Fruit fly (Drosophila melanogaster) whole organism, embryonic: ENCODE measurements around the gene syd.

Experiments used
- B-H1 ChIP-seq: fragments of 200-800 bp; sonication (Bioruptor generic); IDR thresholded peaks from 3 replicates; pipeline ENCODE4 v1.3.6; 2022; ENCODE audit warnings: missing biosample characterization, missing genetic modification characterization
- CG12299 ChIP-seq: fragments of 200-800 bp; sonication (Bioruptor generic); optimal IDR thresholded peaks from 2 replicates; lab custom pipeline; 2018; ENCODE audit warnings: missing biosample characterization, mild to moderate bottlenecking, missing genetic modification characterization
- CG13624 ChIP-seq: fragments of 200-800 bp; sonication (Bioruptor generic); optimal IDR thresholded peaks from 2 replicates; lab custom pipeline; 2016; ENCODE audit warnings: missing biosample characterization, missing genetic modification characterization
- CG13775 ChIP-seq: fragments of 200-800 bp; sonication (Bioruptor generic); optimal IDR thresholded peaks from 3 replicates; lab custom pipeline; 2017; ENCODE audit warnings: missing biosample characterization, mild to moderate bottlenecking, missing genetic modification characterization
- CG15011 ChIP-seq: fragments of 200-800 bp; sonication (Bioruptor generic); optimal IDR thresholded peaks from 3 replicates; lab custom pipeline; 2018; ENCODE audit warnings: missing biosample characterization, mild to moderate bottlenecking, missing genetic modification characterization
- CG17361 ChIP-seq: fragments of 200-800 bp; sonication (Bioruptor generic); IDR thresholded peaks from 3 replicates; pipeline ENCODE4 v1.3.6; 2022; ENCODE audit warnings: missing biosample characterization, missing genetic modification characterization
- CG18599 ChIP-seq: fragments of 200-800 bp; sonication (Bioruptor generic); optimal IDR thresholded peaks from 3 replicates; lab custom pipeline; 2017; ENCODE audit warnings: missing biosample characterization, missing genetic modification characterization, mild to moderate bottlenecking, moderate library complexity, missing genetic modification reagents
- CG2678 ChIP-seq: fragments of 200-800 bp; sonication (Bioruptor generic); optimal IDR thresholded peaks from 3 replicates; lab custom pipeline; 2019; ENCODE audit warnings: missing biosample characterization, mild to moderate bottlenecking, missing genetic modification characterization, moderate library complexity
- CG32767 ChIP-seq: fragments of 200-800 bp; sonication (Bioruptor generic); IDR thresholded peaks from 2 replicates; pipeline ENCODE4 v1.3.6; 2022; ENCODE audit warnings: missing biosample characterization, missing genetic modification characterization
- CG32772 ChIP-seq: fragments of 200-800 bp; sonication (Bioruptor generic); IDR thresholded peaks from 2 replicates; pipeline ENCODE4 v1.3.6; 2022; ENCODE audit warnings: missing biosample characterization, missing genetic modification characterization
- CG34376 ChIP-seq: fragments of 200-800 bp; sonication (Bioruptor generic); optimal IDR thresholded peaks from 2 replicates; lab custom pipeline; 2018; ENCODE audit warnings: missing biosample characterization, mild to moderate bottlenecking, missing genetic modification characterization
- CG4854 ChIP-seq: fragments of 200-800 bp; sonication (Bioruptor generic); optimal IDR thresholded peaks from 2 replicates; lab custom pipeline; 2016; ENCODE audit warnings: missing biosample characterization, missing genetic modification characterization, inconsistent platforms
- CG5180 ChIP-seq: fragments of 200-800 bp; sonication (Bioruptor generic); optimal IDR thresholded peaks from 3 replicates; lab custom pipeline; 2017; ENCODE audit warnings: missing biosample characterization, missing genetic modification characterization, mild to moderate bottlenecking, moderate library complexity, missing genetic modification reagents
- CG6272 ChIP-seq: fragments of 200-800 bp; sonication (Bioruptor generic); IDR thresholded peaks from 2 replicates; pipeline ENCODE4 v1.3.6; 2022; ENCODE audit warnings: missing biosample characterization, missing genetic modification characterization
- CG6854 ChIP-seq: fragments of 200-800 bp; sonication (Bioruptor generic); optimal IDR thresholded peaks from 3 replicates; lab custom pipeline; 2017; ENCODE audit warnings: missing biosample characterization, mild to moderate bottlenecking, missing genetic modification characterization
- CG8290 ChIP-seq, 3 experiments: fragments of 200-800 bp; sonication (Bioruptor generic); optimal IDR thresholded peaks; 2 replicates each; lab custom pipeline; 2016 to 2019; ENCODE audit warnings: missing biosample characterization in 3 of 3, missing genetic modification characterization in 3 of 3, mild to moderate bottlenecking in 2 of 3, moderate library complexity in 1 of 3
- Chrac-16 ChIP-seq: fragments of 200-800 bp; sonication (Bioruptor generic); optimal IDR thresholded peaks from 3 replicates; lab custom pipeline; 2016; ENCODE audit warnings: missing biosample characterization, missing genetic modification characterization
- Ets65A ChIP-seq: fragments of 200-800 bp; sonication (Bioruptor generic); peaks from one replicate; lab custom pipeline; 2016; ENCODE audit warnings: missing biosample characterization, missing genetic modification characterization
- HLHmδ ChIP-seq: fragments of 200-800 bp; sonication (Bioruptor generic); optimal IDR thresholded peaks from 2 replicates; lab custom pipeline; 2018; ENCODE audit warnings: missing biosample characterization, mild to moderate bottlenecking, missing genetic modification characterization, moderate library complexity
- Hr3 ChIP-seq: fragments of 200-800 bp; sonication (Bioruptor generic); optimal IDR thresholded peaks from 3 replicates; lab custom pipeline; 2016; ENCODE audit warnings: missing biosample characterization, missing genetic modification characterization
- Hr78 ChIP-seq, 2 experiments: fragments of 200-800 bp in 1 of 2; fragments of >200 bp in 1 of 2; sonication (Bioruptor generic) in 1 of 2; optimal IDR thresholded peaks; 2 replicates each; lab custom pipeline; 2017 to 2019; ENCODE audit warnings: missing biosample characterization in 2 of 2, missing genetic modification characterization in 2 of 2, mild to moderate bottlenecking in 1 of 2, moderate library complexity in 1 of 2
- Kr ChIP-seq: fragments of 200-800 bp; sonication (Bioruptor generic); optimal IDR thresholded peaks from 2 replicates; lab custom pipeline; 2017; ENCODE audit warnings: missing biosample characterization, mild to moderate bottlenecking, missing genetic modification characterization
- Lim3 ChIP-seq: fragments of 200-800 bp; sonication (Bioruptor generic); IDR thresholded peaks from 2 replicates; pipeline ENCODE4 v1.3.6; 2022; ENCODE audit warnings: missing biosample characterization, missing genetic modification characterization
- Med ChIP-seq: fragments of 200-800 bp; sonication (Bioruptor generic); peaks from one replicate; lab custom pipeline; 2016; ENCODE audit warnings: missing biosample characterization, missing genetic modification characterization, mild to moderate bottlenecking, inconsistent platforms, moderate library complexity
- Ptx1 ChIP-seq: fragments of 200-800 bp; sonication (Bioruptor generic); IDR thresholded peaks from 2 replicates; pipeline ENCODE4 v1.3.6; 2022; ENCODE audit warnings: missing biosample characterization, missing genetic modification characterization
- Usf ChIP-seq: fragments of 200-800 bp; sonication (Bioruptor generic); optimal IDR thresholded peaks from 2 replicates; lab custom pipeline; 2017; ENCODE audit warnings: missing genotype, missing biosample characterization, missing genetic modification characterization
- Vsx1 ChIP-seq: fragments of 200-800 bp; sonication (Bioruptor generic); optimal IDR thresholded peaks from 2 replicates; lab custom pipeline; 2017; ENCODE audit warnings: missing biosample characterization, mild to moderate bottlenecking, missing genetic modification characterization, missing genetic modification reagents
- bsh ChIP-seq, 2 experiments: fragments of 200-800 bp; sonication (Bioruptor generic); optimal IDR thresholded peaks; 2 replicates each; lab custom pipeline; 2017 to 2018; ENCODE audit warnings: mild to moderate bottlenecking in 2 of 2, missing biosample characterization in 2 of 2, missing genetic modification characterization in 2 of 2, moderate library complexity in 1 of 2
- caup ChIP-seq: fragments of 200-800 bp; sonication (Bioruptor generic); optimal IDR thresholded peaks from 3 replicates; lab custom pipeline; 2017; ENCODE audit warnings: missing biosample characterization, mild to moderate bottlenecking, missing genetic modification characterization, moderate library complexity; ENCODE audit not compliant: severe bottlenecking
- cg ChIP-seq: fragments of 200-800 bp; sonication (Bioruptor generic); optimal IDR thresholded peaks from 3 replicates; lab custom pipeline; 2019; ENCODE audit warnings: missing biosample characterization, mild to moderate bottlenecking, missing genetic modification characterization, moderate library complexity
- chm ChIP-seq: fragments of 200-800 bp; sonication (Bioruptor generic); IDR thresholded peaks from 2 replicates; pipeline ENCODE4 v1.3.6; 2022; ENCODE audit warnings: missing biosample characterization, missing genetic modification characterization
- ci ChIP-seq: fragments of 200-800 bp; sonication (Bioruptor generic); IDR thresholded peaks from 3 replicates; pipeline ENCODE4 v1.3.6; 2022; ENCODE audit warnings: missing biosample characterization, missing genetic modification characterization
- crol ChIP-seq: fragments of 200-800 bp; sonication (Bioruptor generic); IDR thresholded peaks from 2 replicates; pipeline ENCODE4 v1.3.6; 2022; ENCODE audit warnings: missing biosample characterization, missing genetic modification characterization
- cwo ChIP-seq: fragments of 200-800 bp; sonication (Bioruptor generic); optimal IDR thresholded peaks from 3 replicates; lab custom pipeline; 2017; ENCODE audit warnings: missing biosample characterization, missing genetic modification characterization, mild to moderate bottlenecking, moderate library complexity, missing genetic modification reagents
- exex ChIP-seq: fragments of 200-800 bp; sonication (Bioruptor generic); optimal IDR thresholded peaks from 4 replicates; lab custom pipeline; 2018; ENCODE audit warnings: missing biosample characterization, mild to moderate bottlenecking, missing genetic modification characterization, moderate library complexity
- fu2 ChIP-seq: fragments of 200-800 bp; sonication (Bioruptor generic); optimal IDR thresholded peaks from 2 replicates; lab custom pipeline; 2016; ENCODE audit warnings: missing biosample characterization, missing genetic modification characterization
- grn ChIP-seq: fragments of 200-800 bp; sonication (Bioruptor generic); optimal IDR thresholded peaks from 3 replicates; lab custom pipeline; 2017; ENCODE audit warnings: missing biosample characterization, missing genetic modification characterization
- lab ChIP-seq: fragments of 200-800 bp; sonication (Bioruptor generic); optimal IDR thresholded peaks from 3 replicates; lab custom pipeline; 2017; ENCODE audit warnings: missing biosample characterization, missing genetic modification characterization, mild to moderate bottlenecking, moderate library complexity, missing genetic modification reagents
- lmd ChIP-seq: fragments of 200-800 bp; sonication (Bioruptor generic); IDR thresholded peaks from 2 replicates; pipeline ENCODE4 v1.3.6; 2022; ENCODE audit warnings: missing biosample characterization, missing genetic modification characterization
- mam ChIP-seq: fragments of 200-800 bp; sonication (Bioruptor generic); optimal IDR thresholded peaks from 3 replicates; lab custom pipeline; 2016; ENCODE audit warnings: missing biosample characterization, missing genetic modification characterization
- mirr ChIP-seq: fragments of 200-800 bp; sonication (Bioruptor generic); optimal IDR thresholded peaks from 3 replicates; lab custom pipeline; 2018; ENCODE audit warnings: missing biosample characterization, mild to moderate bottlenecking, missing genetic modification characterization
- run ChIP-seq: fragments of 200-800 bp; sonication (Bioruptor generic); optimal IDR thresholded peaks from 3 replicates; lab custom pipeline; 2018; ENCODE audit warnings: missing biosample characterization, mild to moderate bottlenecking, missing genetic modification characterization
- salm ChIP-seq: fragments of 200-800 bp; sonication (Bioruptor generic); optimal IDR thresholded peaks from 2 replicates; lab custom pipeline; 2018; ENCODE audit warnings: missing biosample characterization, mild to moderate bottlenecking, missing genetic modification characterization
- sim ChIP-seq: fragments of 200-800 bp; sonication (Bioruptor generic); IDR thresholded peaks from 2 replicates; pipeline ENCODE4 v1.3.6; 2022; ENCODE audit warnings: missing biosample characterization, missing genetic modification characterization
- sima ChIP-seq: fragments of 200-800 bp; sonication (Bioruptor generic); optimal IDR thresholded peaks from 2 replicates; lab custom pipeline; 2016; ENCODE audit warnings: missing biosample characterization, missing genetic modification characterization
- slp2 ChIP-seq: fragments of 200-800 bp; sonication (Bioruptor generic); optimal IDR thresholded peaks from 2 replicates; lab custom pipeline; 2016; ENCODE audit warnings: missing biosample characterization, missing genetic modification characterization
- sug ChIP-seq: fragments of 200-800 bp; optimal IDR thresholded peaks from 2 replicates; lab custom pipeline; 2019; ENCODE audit warnings: missing biosample characterization, mild to moderate bottlenecking, missing genetic modification characterization, moderate library complexity

Gene syd

DNA sequence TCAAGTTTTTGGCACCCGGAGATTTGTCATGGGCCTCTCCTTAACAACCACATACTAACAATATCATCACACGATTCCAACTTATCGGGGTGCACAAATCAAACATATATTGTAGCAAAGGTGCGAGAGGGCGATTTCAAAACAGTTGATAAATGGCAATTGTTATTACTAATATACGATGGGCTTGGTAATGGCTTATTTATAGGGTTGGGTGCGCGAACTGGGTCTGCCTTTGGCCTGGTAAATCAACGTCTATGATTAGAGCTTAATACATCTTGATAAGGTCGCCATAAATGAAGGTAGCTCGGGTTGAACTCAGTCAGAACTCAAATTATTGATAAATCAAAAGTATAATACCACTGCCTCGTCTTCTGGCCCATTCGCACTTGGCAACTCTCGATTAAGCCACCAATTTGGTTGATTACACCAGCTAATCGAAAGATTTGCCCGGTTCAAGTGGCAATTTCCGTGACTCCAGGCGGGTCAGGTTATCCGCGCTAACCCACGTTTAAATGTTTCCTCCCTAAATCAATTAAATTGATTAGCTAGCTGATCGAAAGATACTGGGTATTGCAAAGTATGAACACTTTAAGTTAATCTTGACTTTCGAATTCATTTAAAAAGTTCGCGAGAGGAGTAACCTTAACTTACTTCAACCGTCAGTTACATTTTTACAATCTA lies 4.8 kb upstream of the syd start:
- TF ChIP-seq CG6854 (GFP tag; lab: Kevin White, UChicago): no peak
- TF ChIP-seq CG32767 (GFP tag; lab: Robert Waterston, UW): no peak
- TF ChIP-seq lab (GFP tag; lab: Kevin White, UChicago): peak; percentile 1
- TF ChIP-seq Ets65A (GFP tag; lab: Kevin White, UChicago): no peak
- no peak for TF ChIP-seq slp2 (GFP tag; lab: Kevin White, UChicago)
- TF ChIP-seq Chrac-16 (GFP tag; lab: Kevin White, UChicago): no peak
- TF ChIP-seq mirr (GFP tag; lab: Kevin White, UChicago): peak; percentile 12
- peak; percentile 34 for TF ChIP-seq cwo (GFP tag; lab: Kevin White, UChicago)
- TF ChIP-seq Hr78 (GFP tag; optimal IDR thresholded peaks at IDR 0.05; lab: Kevin White, UChicago): peak in 1 of 2 experiments; percentile 21
- no peak for TF ChIP-seq cg
- no peak for TF ChIP-seq CG4854 (GFP tag; lab: Kevin White, UChicago)
- no peak for TF ChIP-seq CG32772
- TF ChIP-seq CG12299: no peak
- no peak for TF ChIP-seq lmd (GFP tag; lab: Robert Waterston, UW)
- TF ChIP-seq HLHmδ: no peak
- TF ChIP-seq B-H1 (GFP tag; lab: Robert Waterston, UW): no peak
- peak; percentile 67 for TF ChIP-seq grn (GFP tag; lab: Kevin White, UChicago)
- no peak for TF ChIP-seq fu2
- TF ChIP-seq sug (tag; lab: Kevin White, UChicago): peak; percentile 81
- TF ChIP-seq Kr (GFP tag; lab: Kevin White, UChicago): no peak
- no peak for TF ChIP-seq CG13775 (GFP tag; lab: Kevin White, UChicago)
- no peak for TF ChIP-seq mam (GFP tag; lab: Kevin White, UChicago)
- TF ChIP-seq Usf (GFP tag; lab: Kevin White, UChicago): no peak
- TF ChIP-seq CG34376 (GFP tag; lab: Kevin White, UChicago): peak; percentile 91
- TF ChIP-seq CG15011 (GFP tag; lab: Kevin White, UChicago): no peak
- TF ChIP-seq CG2678 (tag; lab: Kevin White, UChicago): peak; percentile 4
- TF ChIP-seq Hr3 (GFP tag; lab: Kevin White, UChicago): no peak
- TF ChIP-seq CG8290 (GFP tag; optimal IDR thresholded peaks at IDR 0.05; lab: Kevin White, UChicago): no peak
- peak in 1 of 2 experiments; percentile 7 for TF ChIP-seq CG8290 (tag; optimal IDR thresholded peaks at IDR 0.05; lab: Kevin White, UChicago)
- peak; percentile 19 for TF ChIP-seq CG18599 (GFP tag; lab: Kevin White, UChicago)
- TF ChIP-seq Vsx1 (GFP tag; lab: Kevin White, UChicago): peak; percentile 19
- no peak for TF ChIP-seq CG6272 (GFP tag; lab: Robert Waterston, UW)
- peak; percentile 100 for TF ChIP-seq exex (tag; lab: Kevin White, UChicago)

DNA sequence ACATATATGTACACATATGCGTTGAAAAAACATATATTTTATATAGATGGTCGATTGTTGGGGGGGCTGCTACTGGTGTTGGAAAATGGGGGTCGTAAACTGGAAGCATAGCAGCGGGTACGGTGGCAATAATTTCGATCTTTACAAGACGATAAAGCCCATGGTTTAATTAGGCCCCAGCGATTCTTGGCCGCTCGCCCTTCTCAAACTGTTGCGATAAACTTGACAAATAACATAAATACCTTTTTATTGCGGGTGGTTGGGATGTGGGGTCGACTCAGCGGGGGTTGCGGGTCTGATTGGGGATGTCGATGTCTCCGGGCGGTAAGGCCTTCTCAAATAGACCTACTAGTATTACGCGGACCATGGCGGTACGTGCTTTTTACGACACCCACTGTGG lies 2.7 kb upstream of the syd start:
- TF ChIP-seq Ptx1: peak; percentile 23; the same call in 1 of the 2 replicates
- peak; percentile 61 for TF ChIP-seq Med (GFP tag; lab: Kevin White, UChicago)
- no peak for TF ChIP-seq sima (GFP tag; lab: Kevin White, UChicago)
- TF ChIP-seq caup (GFP tag; lab: Kevin White, UChicago): peak; percentile 17
- peak; percentile 97 for TF ChIP-seq exex (tag; lab: Kevin White, UChicago)
- peak; percentile 50 for TF ChIP-seq salm (tag; lab: Kevin White, UChicago)
- TF ChIP-seq sim: 0 out of 2 replicates have a peak, but pooled peaks have one; percentile 23
- TF ChIP-seq crol (GFP tag; lab: Robert Waterston, UW): peak; percentile 69
- peak; percentile 59; the same call in 1 of the 2 replicates for TF ChIP-seq Lim3 (GFP tag; lab: Robert Waterston, UW)
- no peak for TF ChIP-seq CG5180 (GFP tag; lab: Kevin White, UChicago)
- peak; percentile 23; the same call in 1 of the 3 replicates for TF ChIP-seq CG17361
- peak; percentile 32 for TF ChIP-seq lab (GFP tag; lab: Kevin White, UChicago)
- TF ChIP-seq mam (GFP tag; lab: Kevin White, UChicago): no peak
- TF ChIP-seq CG13624 (GFP tag; lab: Kevin White, UChicago): no peak
- peak in 1 of 2 experiments; percentile 14 for TF ChIP-seq bsh (GFP tag; optimal IDR thresholded peaks at IDR 0.05; lab: Kevin White, UChicago)
- TF ChIP-seq run (tag; lab: Kevin White, UChicago): peak; percentile 73
- peak; percentile 80 for TF ChIP-seq grn (GFP tag; lab: Kevin White, UChicago)
- TF ChIP-seq Vsx1 (GFP tag; lab: Kevin White, UChicago): peak; percentile 94
- TF ChIP-seq chm (GFP tag; lab: Robert Waterston, UW): 0 out of 2 replicates have a peak, but pooled peaks have one; percentile 59
- TF ChIP-seq ci (GFP tag; lab: Robert Waterston, UW): peak; percentile 58; the same call in 1 of the 3 replicates
